Worm (Caenorhabditis elegans): ENCODE measurements around the gene lin-36.

- TF ChIP-seq nhr-28 (tag; optimal IDR thresholded peaks at IDR 0.05) (no peak), blmp-1 (tag; optimal IDR thresholded peaks at IDR 0.05) (no peak), snpc-4 (tag; optimal IDR thresholded peaks at IDR 0.05) (no peak), unc-62 (GFP tag; optimal IDR thresholded peaks at IDR 0.05) (no peak), ham-2 (GFP tag; optimal IDR thresholded peaks at IDR 0.05) (no peak), drap-1 (GFP tag; optimal IDR thresholded peaks at IDR 0.05) (no peak), nhr-76 (tag; optimal IDR thresholded peaks at IDR 0.05) (no peak), ceh-39 (tag; optimal IDR thresholded peaks at IDR 0.05) (no peak), ztf-11 (tag; optimal IDR thresholded peaks at IDR 0.05) (no peak), hlh-1 (tag; optimal IDR thresholded peaks at IDR 0.05) (no peak), mab-5 (tag; optimal IDR thresholded peaks at IDR 0.05) (no peak), ces-1 (GFP tag; optimal IDR thresholded peaks at IDR 0.05) (no peak)
These were observed 10.3 kb downstream of the lin-36 start, which contains the start of gene cit-1.2 for ce11 chrIII:8010260-8010822.

All from whole organism, mixed stage, embryonic.